Worm (Caenorhabditis elegans) whole organism, young adult: ENCODE data around the gene msra-1.

Experiments
- F10E7.11 ChIP-seq: sonication (generic microtip); optimal IDR thresholded peaks from 2 replicates; lab custom pipeline; 2017; ENCODE audit warnings: mild to moderate bottlenecking, missing genetic modification characterization, moderate library complexity, missing compliant biosample characterization
- F23B12.7 ChIP-seq: sonication (generic microtip); optimal IDR thresholded peaks from 2 replicates; lab custom pipeline; 2017; ENCODE audit warnings: missing genetic modification characterization, mild to moderate bottlenecking, missing compliant biosample characterization, antibody characterized with exemption, moderate library complexity; ENCODE audit not compliant: insufficient read depth
- F57C9.4 ChIP-seq: sonication (generic microtip); optimal IDR thresholded peaks from 2 replicates; lab custom pipeline; 2017; ENCODE audit warnings: mild to moderate bottlenecking, missing genetic modification characterization, missing compliant biosample characterization
- T26A5.8 ChIP-seq: sonication (generic microtip); optimal IDR thresholded peaks from 2 replicates; lab custom pipeline; 2016; ENCODE audit warnings: missing genetic modification characterization, missing compliant biosample characterization
- Y53F4B.3 ChIP-seq: fragments of 200-800 bp; sonication (Bioruptor generic); IDR thresholded peaks from 2 replicates; pipeline ENCODE4 v1.3.6; 2022; ENCODE audit warnings: missing genetic modification reagents, missing genetic modification characterization, missing compliant biosample characterization
- Y53G8AR.9 ChIP-seq: fragments of 200-800 bp; sonication (Bioruptor generic); conservative IDR thresholded peaks from 2 replicates; pipeline ENCODE4 v1.3.6; 2022; ENCODE audit warnings: missing genetic modification reagents, missing genetic modification characterization, missing compliant biosample characterization
- Y95B8A.8 ChIP-seq: fragments of 200-800 bp; sonication (Bioruptor generic); IDR thresholded peaks from 2 replicates; pipeline ENCODE4 v1.3.6; 2022; ENCODE audit warnings: missing genetic modification reagents, missing genetic modification characterization, missing compliant biosample characterization
- ZK185.1 ChIP-seq: sonication (generic microtip); optimal IDR thresholded peaks from 2 replicates; lab custom pipeline; 2016; ENCODE audit warnings: mild to moderate bottlenecking, missing genetic modification characterization, missing compliant biosample characterization; ENCODE audit not compliant: poor library complexity, severe bottlenecking
- ama-1 ChIP-seq, 3 experiments: fragments of 150-350 bp in 1 of 3; sonication (generic microtip) in 2 of 3; optimal IDR thresholded peaks; 2 replicates each; lab custom pipeline; 2014 to 2018; ENCODE audit warnings: missing biosample characterization in 2 of 3, missing genetic modification characterization in 2 of 3, missing genetic modification reagents in 2 of 3
- aptf-2 ChIP-seq: fragments of 200-800 bp; sonication (Bioruptor generic); conservative IDR thresholded peaks from 2 replicates; pipeline ENCODE4 v1.3.6; 2022; ENCODE audit warnings: missing genetic modification reagents, missing genetic modification characterization, missing compliant biosample characterization
- ceh-100 ChIP-seq: fragments of 200-800 bp; sonication (Bioruptor generic); IDR thresholded peaks from 2 replicates; pipeline ENCODE4 v1.3.6; 2022; ENCODE audit warnings: missing genetic modification reagents, missing genetic modification characterization, missing compliant biosample characterization
- ceh-58 ChIP-seq: fragments of 200-800 bp; sonication (Bioruptor generic); IDR thresholded peaks from 2 replicates; pipeline ENCODE4 v1.3.6; 2022; ENCODE audit warnings: missing genetic modification characterization, missing compliant biosample characterization
- chd-7 ChIP-seq: sonication (generic microtip); optimal IDR thresholded peaks from 2 replicates; lab custom pipeline; 2016; ENCODE audit warnings: mild to moderate bottlenecking, missing genetic modification characterization, moderate library complexity, missing compliant biosample characterization
- die-1 ChIP-seq: sonication (generic microtip); optimal IDR thresholded peaks from 2 replicates; lab custom pipeline; 2016; ENCODE audit warnings: missing genotype, mild to moderate bottlenecking, missing genetic modification characterization, missing compliant biosample characterization
- dpff-1 ChIP-seq: sonication (generic microtip); optimal IDR thresholded peaks from 2 replicates; lab custom pipeline; 2017; ENCODE audit warnings: mild to moderate bottlenecking, missing genetic modification characterization, missing compliant biosample characterization
- egl-18 ChIP-seq: fragments of 200-800 bp; sonication (Bioruptor generic); IDR thresholded peaks from 2 replicates; pipeline ENCODE4 v1.3.6; 2022; ENCODE audit warnings: missing genetic modification reagents, missing genetic modification characterization, missing compliant biosample characterization
- egrh-3 ChIP-seq: fragments of 200-800 bp; sonication (Bioruptor generic); IDR thresholded peaks from 2 replicates; pipeline ENCODE4 v1.3.6; 2022; ENCODE audit warnings: missing genetic modification reagents, missing genetic modification characterization, missing compliant biosample characterization
- hlh-26 ChIP-seq: fragments of 200-800 bp; sonication (Bioruptor generic); conservative IDR thresholded peaks from 2 replicates; pipeline ENCODE4 v1.3.6; 2022; ENCODE audit warnings: missing genetic modification reagents, missing genetic modification characterization, missing compliant biosample characterization
- hmg-1.2 ChIP-seq: fragments of 200-800 bp; sonication (Bioruptor generic); IDR thresholded peaks from 2 replicates; pipeline ENCODE4 v1.3.6; 2022; ENCODE audit warnings: missing genetic modification reagents, missing genetic modification characterization, missing compliant biosample characterization
- hrde-1 ChIP-seq: sonication (generic microtip); optimal IDR thresholded peaks from 2 replicates; lab custom pipeline; 2016; ENCODE audit warnings: missing genetic modification characterization, mild to moderate bottlenecking, missing compliant biosample characterization, moderate library complexity, missing genotype, missing genetic modification reagents, borderline replicate concordance
- lag-1 ChIP-seq: fragments of 200-800 bp; sonication (Bioruptor generic); IDR thresholded peaks from 2 replicates; pipeline ENCODE4 v1.3.6; 2022; ENCODE audit warnings: missing genetic modification reagents, missing genetic modification characterization, missing compliant biosample characterization
- lin-40 ChIP-seq: sonication (generic microtip); optimal IDR thresholded peaks from 2 replicates; lab custom pipeline; 2016; ENCODE audit warnings: missing genetic modification characterization, mild to moderate bottlenecking, missing compliant biosample characterization, missing genotype, missing genetic modification reagents
- madf-3 ChIP-seq: fragments of 200-800 bp; sonication (Bioruptor generic); IDR thresholded peaks from 2 replicates; pipeline ENCODE4 v1.3.6; 2022; ENCODE audit warnings: missing genetic modification reagents, missing genetic modification characterization, missing compliant biosample characterization
- nfya-2 ChIP-seq: fragments of 200-800 bp; sonication (Bioruptor generic); IDR thresholded peaks from 2 replicates; pipeline ENCODE4 v1.3.6; 2022; ENCODE audit warnings: missing genetic modification reagents, missing genetic modification characterization, missing compliant biosample characterization
- nhr-179 ChIP-seq: sonication (generic microtip); optimal IDR thresholded peaks from 2 replicates; lab custom pipeline; 2016; ENCODE audit warnings: mild to moderate bottlenecking, missing genetic modification characterization, missing compliant biosample characterization
- nhr-27 ChIP-seq: fragments of 200-800 bp; sonication (Bioruptor generic); optimal IDR thresholded peaks from 2 replicates; lab custom pipeline; 2018; ENCODE audit warnings: mild to moderate bottlenecking, missing genetic modification characterization, moderate library complexity, missing compliant biosample characterization
- nhr-80 ChIP-seq: sonication (generic microtip); optimal IDR thresholded peaks from 2 replicates; lab custom pipeline; 2016; ENCODE audit warnings: missing genetic modification characterization, missing compliant biosample characterization
- nhr-90 ChIP-seq: sonication (generic microtip); optimal IDR thresholded peaks from 2 replicates; lab custom pipeline; 2016; ENCODE audit warnings: missing genotype, mild to moderate bottlenecking, missing genetic modification characterization, missing compliant biosample characterization
- pbrm-1 ChIP-seq: fragments of 200-800 bp; sonication (Bioruptor generic); IDR thresholded peaks from 2 replicates; pipeline ENCODE4 v1.3.6; 2022; ENCODE audit warnings: missing genetic modification reagents, missing genetic modification characterization, missing compliant biosample characterization
- rcor-1 ChIP-seq: fragments of 200-800 bp; sonication (Bioruptor generic); IDR thresholded peaks from 2 replicates; pipeline ENCODE4 v1.3.6; 2022; ENCODE audit warnings: missing genetic modification reagents, missing genetic modification characterization, missing compliant biosample characterization
- rec-8 ChIP-seq, 2 experiments: sonication (generic microtip); optimal IDR thresholded peaks; 2 replicates each; lab custom pipeline; 2016; ENCODE audit warnings: mild to moderate bottlenecking in 2 of 2, missing genetic modification characterization in 2 of 2, missing genetic modification reagents in 2 of 2, missing genotype in 2 of 2, missing biosample characterization in 1 of 2, missing compliant biosample characterization in 1 of 2, moderate library complexity in 1 of 2
- rpc-1 ChIP-seq, 2 experiments: fragments of 150-350 bp in 1 of 2; sonication (generic microtip) in 1 of 2; optimal IDR thresholded peaks; 2 replicates each; lab custom pipeline; 2014 to 2018; ENCODE audit warnings: missing biosample characterization in 1 of 2, missing genetic modification characterization in 1 of 2, missing genetic modification reagents in 1 of 2, missing genotype in 1 of 2
- snpc-1.1 ChIP-seq: sonication (generic microtip); optimal IDR thresholded peaks from 2 replicates; lab custom pipeline; 2017; ENCODE audit warnings: missing genetic modification characterization, mild to moderate bottlenecking, missing compliant biosample characterization, antibody characterized with exemption, moderate library complexity, missing genotype, missing genetic modification reagents; ENCODE audit not compliant: insufficient read depth
- snpc-1.3 ChIP-seq: sonication (generic microtip); optimal IDR thresholded peaks from 2 replicates; lab custom pipeline; 2017; ENCODE audit warnings: missing genetic modification characterization, mild to moderate bottlenecking, missing compliant biosample characterization, antibody characterized with exemption, moderate library complexity, missing genotype, missing genetic modification reagents; ENCODE audit not compliant: insufficient read depth
- snpc-3.4 ChIP-seq: sonication (generic microtip); optimal IDR thresholded peaks from 2 replicates; lab custom pipeline; 2017; ENCODE audit warnings: missing genetic modification characterization, mild to moderate bottlenecking, missing compliant biosample characterization, antibody characterized with exemption, moderate library complexity, missing genotype, missing genetic modification reagents
- snpc-4 ChIP-seq, 5 experiments: fragments of 150-350 bp in 1 of 5; sonication (generic microtip) in 4 of 5; optimal IDR thresholded peaks; 2 replicates each; lab custom pipeline; 2014 to 2018; ENCODE audit warnings: missing genetic modification characterization in 5 of 5, missing biosample characterization in 3 of 5, antibody characterized with exemption in 2 of 5, mild to moderate bottlenecking in 2 of 5, missing compliant biosample characterization in 2 of 5, missing genotype in 2 of 5, moderate library complexity in 2 of 5, missing genetic modification reagents in 1 of 5
- somi-1 ChIP-seq: fragments of 200-800 bp; sonication (Bioruptor generic); optimal IDR thresholded peaks from 2 replicates; lab custom pipeline; 2018; ENCODE audit warnings: mild to moderate bottlenecking, missing genetic modification characterization, missing compliant biosample characterization
- tbp1 ChIP-seq: fragments of 200-800 bp; sonication (Bioruptor generic); optimal IDR thresholded peaks from 2 replicates; lab custom pipeline; 2018; ENCODE audit warnings: mild to moderate bottlenecking, missing genetic modification characterization, missing compliant biosample characterization
- tlf-1 ChIP-seq: fragments of 200-800 bp; sonication (Bioruptor generic); optimal IDR thresholded peaks from 2 replicates; lab custom pipeline; 2018; ENCODE audit warnings: mild to moderate bottlenecking, missing genetic modification characterization, missing compliant biosample characterization
- xnd-1 ChIP-seq: sonication (generic microtip); optimal IDR thresholded peaks from 2 replicates; lab custom pipeline; 2016; ENCODE audit warnings: missing genotype, missing genetic modification reagents, missing genetic modification characterization, missing compliant biosample characterization
- zim-3 ChIP-seq: sonication (generic microtip); optimal IDR thresholded peaks from 2 replicates; lab custom pipeline; 2017; ENCODE audit warnings: mild to moderate bottlenecking, missing genetic modification characterization, moderate library complexity, missing compliant biosample characterization
- ztf-18 ChIP-seq: sonication (generic microtip); optimal IDR thresholded peaks from 2 replicates; lab custom pipeline; 2016; ENCODE audit warnings: missing genotype, mild to moderate bottlenecking, missing genetic modification characterization, missing compliant biosample characterization

The msra-1 gene

ce11 chrII:7379021-7379420 lies 15.2 kb upstream of the msra-1 start, which contains the start of gene C07D10.6:
Gene C07D10.6 (plus strand): TSS chrII:7379321.
- TF ChIP-seq Y53G8AR.9 (GFP tag; lab: Robert Waterston, UW) (no peak), somi-1 (GFP tag; lab: Kevin White, UChicago) (no peak), ceh-58 (GFP tag; lab: Robert Waterston, UW) (no peak)

- TF ChIP-seq egl-18 (GFP tag; lab: Robert Waterston, UW) (no peak), chd-7 (tag; lab: Kevin White, UChicago) (no peak), rcor-1 (GFP tag; lab: Robert Waterston, UW) (no peak), Y53F4B.3 (no peak), die-1 (tag; lab: Kevin White, UChicago) (no peak), nhr-27 (tag; lab: Kevin White, UChicago) (no peak), T26A5.8 (tag; lab: Kevin White, UChicago) (no peak), rpc-1 (optimal IDR thresholded peaks at IDR 0.05; lab: Kevin White, UChicago) (no peak), rpc-1 (tag; optimal IDR thresholded peaks at IDR 0.05; lab: Kevin White, UChicago) (no peak), hmg-1.2 (GFP tag; lab: Robert Waterston, UW) (no peak), Y95B8A.8 (GFP tag; lab: Robert Waterston, UW) (no peak), aptf-2 (GFP tag; lab: Robert Waterston, UW) (no peak), hrde-1 (tag; lab: Kevin White, UChicago) (no peak), pbrm-1 (GFP tag; lab: Robert Waterston, UW) (no peak), ztf-18 (tag; lab: Kevin White, UChicago) (no peak), ZK185.1 (tag; lab: Kevin White, UChicago) (no peak), F57C9.4 (tag; lab: Kevin White, UChicago) (no peak), somi-1 (GFP tag; lab: Kevin White, UChicago) (no peak)
Measured at ce11 chrII:7374980-7375379, 11.1 kb upstream of the msra-1 start, which contains the start of gene F43E2.1. Gene F43E2.1 (plus strand): TSS chrII:7375280.

- TF ChIP-seq madf-3 (GFP tag; lab: Robert Waterston, UW) (no peak), rpc-1 (optimal IDR thresholded peaks at IDR 0.05; lab: Kevin White, UChicago) (peak; percentile 11), rpc-1 (tag; optimal IDR thresholded peaks at IDR 0.05; lab: Kevin White, UChicago) (no peak), hlh-26 (GFP tag; lab: Robert Waterston, UW) (no peak), nhr-80 (tag; lab: Kevin White, UChicago) (peak; percentile 19), nfya-2 (GFP tag; lab: Robert Waterston, UW) (no peak), zim-3 (no peak), F10E7.11 (no peak), F23B12.7 (tag; lab: Kevin White, UChicago) (peak; percentile 33), lag-1 (GFP tag; lab: Robert Waterston, UW) (no peak), rec-8 (tag; optimal IDR thresholded peaks at IDR 0.05; lab: Kevin White, UChicago) (no peak), nhr-179 (no peak), tbp1 (GFP tag; lab: Kevin White, UChicago) (no peak), tlf-1 (GFP tag; lab: Kevin White, UChicago) (no peak), ama-1 (optimal IDR thresholded peaks at IDR 0.05; lab: Kevin White, UChicago) (no peak), ama-1 (GFP tag; optimal IDR thresholded peaks at IDR 0.05; lab: Kevin White, UChicago) (no peak), lin-40 (tag; lab: Kevin White, UChicago) (no peak), Y95B8A.8 (GFP tag; lab: Robert Waterston, UW) (no peak), ztf-18 (tag; lab: Kevin White, UChicago) (peak; percentile 12), snpc-1.1 (tag; lab: Kevin White, UChicago) (peak; percentile 44), snpc-3.4 (peak; percentile 23), nhr-90 (no peak), snpc-4 (GFP tag; optimal IDR thresholded peaks at IDR 0.05; lab: Kevin White, UChicago) (peak; percentile 39), snpc-4 (tag; optimal IDR thresholded peaks at IDR 0.05; lab: Kevin White, UChicago) (peak in 1 of 4 experiments; percentile 34), snpc-1.3 (tag; lab: Kevin White, UChicago) (no peak), ceh-58 (GFP tag; lab: Robert Waterston, UW) (no peak), egl-18 (GFP tag; lab: Robert Waterston, UW) (no peak), egrh-3 (GFP tag; lab: Robert Waterston, UW) (no peak), ceh-100 (GFP tag; lab: Robert Waterston, UW) (no peak), dpff-1 (tag; lab: Kevin White, UChicago) (no peak), xnd-1 (tag; lab: Kevin White, UChicago) (no peak)
Measured at ce11 chrII:7374143-7374542, 10.3 kb upstream of the msra-1 start, which contains the start of the genes mtch-1 and rpb-4. Gene mtch-1 (minus strand): TSS chrII:7374166. Gene rpb-4 (plus strand): TSS chrII:7374495.
